Fruit fly (Drosophila melanogaster) whole organism, adult: ENCODE results near the gene Prosbeta7.

Experiments
- CG11617 ChIP-seq: fragments of 200-800 bp; sonication (Bioruptor generic); optimal IDR thresholded peaks from 2 replicates; lab custom pipeline; 2017; ENCODE audit warnings: mild to moderate bottlenecking, missing biosample characterization, missing genetic modification reagents, missing genetic modification characterization
- CG12768 ChIP-seq: fragments of 200-800 bp; sonication (Bioruptor generic); optimal IDR thresholded peaks from 2 replicates; lab custom pipeline; 2017; ENCODE audit warnings: missing biosample characterization, missing genetic modification characterization, mild to moderate bottlenecking, moderate library complexity, missing genetic modification reagents
- CG14711 ChIP-seq: fragments of 200-800 bp; sonication (Bioruptor generic); optimal IDR thresholded peaks from 2 replicates; lab custom pipeline; 2018; ENCODE audit warnings: missing biosample characterization, mild to moderate bottlenecking, missing genetic modification characterization, moderate library complexity
- CG1620 ChIP-seq: fragments of 200-800 bp; sonication (Bioruptor generic); optimal IDR thresholded peaks from 2 replicates; lab custom pipeline; 2016; ENCODE audit warnings: missing biosample characterization, missing genetic modification characterization
- CG5204 ChIP-seq: fragments of 200-800 bp; sonication (Bioruptor generic); optimal IDR thresholded peaks from 2 replicates; lab custom pipeline; 2016; ENCODE audit warnings: missing biosample characterization, missing genetic modification characterization
- Clk ChIP-seq: fragments of 200-800 bp; sonication (Bioruptor generic); optimal IDR thresholded peaks from 2 replicates; lab custom pipeline; 2017; ENCODE audit warnings: missing biosample characterization, missing genetic modification characterization
- Mnt ChIP-seq: fragments of 200-800 bp; sonication (Bioruptor generic); optimal IDR thresholded peaks from 2 replicates; lab custom pipeline; 2016; ENCODE audit warnings: missing biosample characterization, mild to moderate bottlenecking, missing genetic modification characterization
- cic ChIP-seq: fragments of 200-800 bp; sonication (Bioruptor generic); optimal IDR thresholded peaks from 2 replicates; lab custom pipeline; 2017; ENCODE audit warnings: missing biosample characterization, mild to moderate bottlenecking, missing genetic modification characterization, moderate library complexity
- cnc ChIP-seq, 2 experiments: fragments of >200 bp; optimal IDR thresholded peaks; 2 replicates each; lab custom pipeline; 2017
- kay ChIP-seq: fragments of 200-800 bp; sonication (Bioruptor generic); peaks from one replicate; lab custom pipeline; 2016; ENCODE audit warnings: missing biosample characterization, missing genetic modification characterization, borderline replicate concordance
- pad ChIP-seq: fragments of 200-800 bp; sonication (Bioruptor generic); optimal IDR thresholded peaks from 3 replicates; lab custom pipeline; 2017; ENCODE audit warnings: missing biosample characterization, missing genetic modification characterization, mild to moderate bottlenecking, moderate library complexity, missing genetic modification reagents
- toe ChIP-seq: fragments of 200-800 bp; sonication (Bioruptor generic); optimal IDR thresholded peaks from 2 replicates; lab custom pipeline; 2016; ENCODE audit warnings: missing biosample characterization, missing genetic modification characterization

DNA sequence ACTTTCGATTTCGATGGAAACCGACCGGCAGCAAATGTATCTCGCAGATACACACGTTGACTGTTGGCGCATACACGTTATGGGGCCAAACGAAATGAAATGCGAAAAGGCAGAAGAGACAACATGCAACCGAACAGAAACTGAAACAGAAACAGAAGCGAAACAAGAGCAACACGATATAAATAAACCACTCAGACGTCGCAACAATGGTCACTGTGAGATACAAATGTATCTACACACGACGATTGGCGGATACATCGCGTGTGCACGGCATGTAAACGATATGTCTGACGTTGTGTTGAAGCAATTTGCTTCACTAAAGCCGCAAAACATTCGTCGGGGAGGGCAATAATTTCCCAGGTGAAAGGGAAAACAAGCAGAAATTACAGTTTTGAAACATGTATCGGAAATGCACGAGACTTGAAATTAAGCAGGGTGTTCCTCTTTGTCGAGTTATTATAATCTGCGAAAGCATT lies 40.5 kb downstream of the Prosbeta7 start:
- no peak for TF ChIP-seq CG11617
- no peak for TF ChIP-seq kay (GFP tag; lab: Kevin White, UChicago)
- no peak for TF ChIP-seq Clk (GFP tag; lab: Kevin White, UChicago)
- no peak for TF ChIP-seq CG5204
- no peak for TF ChIP-seq toe
- no peak for TF ChIP-seq CG12768
- TF ChIP-seq CG14711 (tag; lab: Kevin White, UChicago): no peak
- TF ChIP-seq Mnt: no peak
- no peak for TF ChIP-seq cnc (optimal IDR thresholded peaks at IDR 0.05; lab: Kevin White, UChicago)
- no peak for TF ChIP-seq cic
- TF ChIP-seq pad (GFP tag; lab: Kevin White, UChicago): no peak
- no peak for TF ChIP-seq CG1620 (GFP tag; lab: Kevin White, UChicago)
